Worm (Caenorhabditis elegans) whole organism, L3 larva: Measurements from ENCODE around the gene erd-2.2.

Source experiments
- R02D3.7 ChIP-seq: fragments of 150-350 bp; optimal IDR thresholded peaks from 2 replicates; lab custom pipeline; 2014; ENCODE audit warnings: missing biosample characterization, missing genetic modification characterization
- ZK546.5 ChIP-seq: sonication (generic microtip); optimal IDR thresholded peaks from 2 replicates; lab custom pipeline; 2017; ENCODE audit warnings: missing biosample characterization, missing genetic modification characterization
- aly-2 ChIP-seq: fragments of 150-350 bp; optimal IDR thresholded peaks from 2 replicates; lab custom pipeline; 2014; ENCODE audit warnings: missing biosample characterization, missing genetic modification characterization
- ama-1 ChIP-seq: fragments of 150-350 bp; optimal IDR thresholded peaks from 2 replicates; lab custom pipeline; 2018
- ceh-16 ChIP-seq: sonication (generic microtip); optimal IDR thresholded peaks from 2 replicates; lab custom pipeline; 2017; ENCODE audit warnings: missing biosample characterization, missing genetic modification characterization
- ceh-28 ChIP-seq: fragments of 150-350 bp; optimal IDR thresholded peaks from 2 replicates; lab custom pipeline; 2014; ENCODE audit warnings: missing biosample characterization, missing genetic modification reagents, missing genetic modification characterization
- ceh-82 ChIP-seq: fragments of 150-350 bp; optimal IDR thresholded peaks from 2 replicates; lab custom pipeline; 2014; ENCODE audit warnings: missing biosample characterization, missing genetic modification characterization
- ceh-9 ChIP-seq: sonication (generic microtip); optimal IDR thresholded peaks from 2 replicates; lab custom pipeline; 2018; ENCODE audit warnings: missing biosample characterization, missing genetic modification characterization
- daf-12 ChIP-seq: fragments of 150-350 bp; optimal IDR thresholded peaks from 2 replicates; lab custom pipeline; 2014; ENCODE audit warnings: missing biosample characterization, missing genetic modification reagents, missing genetic modification characterization
- egl-27 ChIP-seq: sonication (generic microtip); optimal IDR thresholded peaks from 4 replicates; lab custom pipeline; 2017; ENCODE audit warnings: missing biosample characterization, missing genetic modification reagents, missing genetic modification characterization
- egl-5 ChIP-seq: fragments of 150-350 bp; optimal IDR thresholded peaks from 2 replicates; lab custom pipeline; 2017; ENCODE audit warnings: missing biosample characterization, missing genetic modification reagents, missing genetic modification characterization, inconsistent platforms
- elt-1 ChIP-seq: fragments of 150-350 bp; optimal IDR thresholded peaks from 2 replicates; lab custom pipeline; 2014; ENCODE audit warnings: missing biosample characterization, missing genetic modification characterization
- elt-2 ChIP-seq: sonication (generic microtip); optimal IDR thresholded peaks from 2 replicates; lab custom pipeline; 2016; ENCODE audit warnings: missing genetic modification reagents, mild to moderate bottlenecking, missing genetic modification characterization, missing compliant biosample characterization
- elt-3 ChIP-seq, 3 experiments: fragments of 150-350 bp in 1 of 3; sonication (generic microtip) in 2 of 3; optimal IDR thresholded peaks; 2 replicates in 2 of 3; 4 replicates in 1 of 3; lab custom pipeline; 2014 to 2017; ENCODE audit warnings: missing biosample characterization in 3 of 3, missing genetic modification characterization in 3 of 3
- eor-1 ChIP-seq, 2 experiments: fragments of 150-350 bp; optimal IDR thresholded peaks; 2 replicates each; lab custom pipeline; 2014 to 2018; ENCODE audit warnings: missing biosample characterization in 2 of 2, missing genetic modification characterization in 2 of 2
- fkh-10 ChIP-seq: sonication (generic microtip); optimal IDR thresholded peaks from 2 replicates; lab custom pipeline; 2017; ENCODE audit warnings: missing biosample characterization, missing genetic modification reagents, missing genetic modification characterization
- fkh-2 ChIP-seq: fragments of 150-350 bp; optimal IDR thresholded peaks from 2 replicates; lab custom pipeline; 2014; ENCODE audit warnings: missing biosample characterization, missing genetic modification reagents, missing genetic modification characterization
- fos-1 ChIP-seq: fragments of 150-350 bp; optimal IDR thresholded peaks from 2 replicates; lab custom pipeline; 2014; ENCODE audit warnings: missing biosample characterization, missing genetic modification characterization
- hmg-11 ChIP-seq: sonication (generic microtip); optimal IDR thresholded peaks from 2 replicates; lab custom pipeline; 2016; ENCODE audit warnings: missing genetic modification characterization, missing compliant biosample characterization
- jun-1 ChIP-seq: fragments of 150-350 bp; optimal IDR thresholded peaks from 2 replicates; lab custom pipeline; 2014; ENCODE audit warnings: missing biosample characterization, missing genetic modification reagents, missing genetic modification characterization
- lin-15B ChIP-seq: fragments of 150-350 bp; optimal IDR thresholded peaks from 2 replicates; lab custom pipeline; 2014; ENCODE audit warnings: missing biosample characterization, missing genetic modification characterization
- lin-39 ChIP-seq: fragments of 150-350 bp; optimal IDR thresholded peaks from 2 replicates; lab custom pipeline; 2018; ENCODE audit warnings: missing biosample characterization, missing genetic modification reagents, missing genetic modification characterization
- lsy-12 ChIP-seq: sonication (generic microtip); optimal IDR thresholded peaks from 2 replicates; lab custom pipeline; 2016; ENCODE audit warnings: mild to moderate bottlenecking, missing genetic modification characterization, missing compliant biosample characterization
- mdl-1 ChIP-seq: fragments of 150-350 bp; optimal IDR thresholded peaks from 2 replicates; lab custom pipeline; 2014; ENCODE audit warnings: missing biosample characterization, missing genetic modification characterization
- mml-1 ChIP-seq: fragments of 150-350 bp; sonication (generic microtip); optimal IDR thresholded peaks from 3 replicates; lab custom pipeline; 2014; ENCODE audit warnings: missing biosample characterization, missing genetic modification characterization
- nfya-1 ChIP-seq: sonication (generic microtip); optimal IDR thresholded peaks from 2 replicates; lab custom pipeline; 2017; ENCODE audit warnings: missing genetic modification characterization, mild to moderate bottlenecking, missing compliant biosample characterization, antibody characterized with exemption, moderate library complexity; ENCODE audit not compliant: insufficient read depth
- nhr-12 ChIP-seq: fragments of 150-350 bp; optimal IDR thresholded peaks from 2 replicates; lab custom pipeline; 2014; ENCODE audit warnings: missing biosample characterization, missing genetic modification characterization
- nhr-23 ChIP-seq: fragments of 150-350 bp; optimal IDR thresholded peaks from 2 replicates; lab custom pipeline; 2014; ENCODE audit warnings: missing biosample characterization, missing genetic modification reagents, missing genetic modification characterization
- nhr-237 ChIP-seq: fragments of 150-350 bp; optimal IDR thresholded peaks from 2 replicates; lab custom pipeline; 2014; ENCODE audit warnings: missing biosample characterization, missing genetic modification characterization
- nhr-25 ChIP-seq: sonication (generic microtip); optimal IDR thresholded peaks from 2 replicates; lab custom pipeline; 2017; ENCODE audit warnings: missing biosample characterization, missing genetic modification characterization
- nhr-28 ChIP-seq: fragments of 150-350 bp; optimal IDR thresholded peaks from 2 replicates; lab custom pipeline; 2014; ENCODE audit warnings: missing biosample characterization, missing genetic modification characterization
- nhr-43 ChIP-seq: sonication (generic microtip); optimal IDR thresholded peaks from 2 replicates; lab custom pipeline; 2016; ENCODE audit warnings: mild to moderate bottlenecking, missing genetic modification characterization, missing compliant biosample characterization; ENCODE audit not compliant: poor library complexity, severe bottlenecking
- nhr-67 ChIP-seq: fragments of 150-350 bp; optimal IDR thresholded peaks from 2 replicates; lab custom pipeline; 2014; ENCODE audit warnings: missing biosample characterization, missing genetic modification characterization
- nhr-76 ChIP-seq: fragments of 150-350 bp; sonication (generic microtip); optimal IDR thresholded peaks from 5 replicates; lab custom pipeline; 2014; ENCODE audit warnings: missing biosample characterization, missing genetic modification characterization
- nhr-77 ChIP-seq: fragments of 150-350 bp; optimal IDR thresholded peaks from 2 replicates; lab custom pipeline; 2014; ENCODE audit warnings: missing biosample characterization, missing genetic modification characterization
- pha-4 ChIP-seq: fragments of 150-350 bp; optimal IDR thresholded peaks from 2 replicates; lab custom pipeline; 2014; ENCODE audit warnings: missing biosample characterization, missing genetic modification reagents, missing genetic modification characterization
- sea-2 ChIP-seq: fragments of 150-350 bp; sonication (generic microtip); optimal IDR thresholded peaks from 4 replicates; lab custom pipeline; 2014; ENCODE audit warnings: missing biosample characterization, missing genetic modification reagents, missing genetic modification characterization
- skn-1 ChIP-seq: fragments of 150-350 bp; optimal IDR thresholded peaks from 2 replicates; lab custom pipeline; 2014; ENCODE audit warnings: missing biosample characterization, missing genetic modification characterization
- snpc-4 ChIP-seq: fragments of 150-350 bp; optimal IDR thresholded peaks from 2 replicates; lab custom pipeline; 2014; ENCODE audit warnings: missing biosample characterization, missing genetic modification characterization
- tbx-2 ChIP-seq: sonication (generic microtip); optimal IDR thresholded peaks from 2 replicates; lab custom pipeline; 2016; ENCODE audit warnings: mild to moderate bottlenecking, missing genetic modification characterization, missing compliant biosample characterization
- unc-39 ChIP-seq: sonication (generic microtip); optimal IDR thresholded peaks from 4 replicates; lab custom pipeline; 2017; ENCODE audit warnings: missing biosample characterization, missing genetic modification characterization
- unc-62 ChIP-seq: fragments of 150-350 bp; sonication (generic microtip); optimal IDR thresholded peaks from 4 replicates; lab custom pipeline; 2014; ENCODE audit warnings: missing biosample characterization, missing genetic modification reagents, missing genetic modification characterization
- zag-1 ChIP-seq: fragments of 150-350 bp; optimal IDR thresholded peaks from 2 replicates; lab custom pipeline; 2014; ENCODE audit warnings: missing biosample characterization, missing genetic modification characterization
- ztf-11 ChIP-seq: fragments of 150-350 bp; optimal IDR thresholded peaks from 2 replicates; lab custom pipeline; 2014; ENCODE audit warnings: missing biosample characterization, missing genetic modification characterization
- ztf-4 ChIP-seq: fragments of 150-350 bp; optimal IDR thresholded peaks from 2 replicates; lab custom pipeline; 2014; ENCODE audit warnings: missing biosample characterization, missing genetic modification characterization

Gene erd-2.2

ce11 chrIII:5934138-5934658, 27.3 kb downstream of the erd-2.2 start:
- peak; percentile 56 for TF ChIP-seq fkh-10 (GFP tag; lab: Kevin White, UChicago)
- TF ChIP-seq lsy-12 (tag; lab: Kevin White, UChicago) = no peak
- peak; percentile 41 for TF ChIP-seq egl-5 (tag; lab: Kevin White, UChicago)
- TF ChIP-seq mdl-1 (tag; lab: Kevin White, UChicago) = no peak

DNA sequence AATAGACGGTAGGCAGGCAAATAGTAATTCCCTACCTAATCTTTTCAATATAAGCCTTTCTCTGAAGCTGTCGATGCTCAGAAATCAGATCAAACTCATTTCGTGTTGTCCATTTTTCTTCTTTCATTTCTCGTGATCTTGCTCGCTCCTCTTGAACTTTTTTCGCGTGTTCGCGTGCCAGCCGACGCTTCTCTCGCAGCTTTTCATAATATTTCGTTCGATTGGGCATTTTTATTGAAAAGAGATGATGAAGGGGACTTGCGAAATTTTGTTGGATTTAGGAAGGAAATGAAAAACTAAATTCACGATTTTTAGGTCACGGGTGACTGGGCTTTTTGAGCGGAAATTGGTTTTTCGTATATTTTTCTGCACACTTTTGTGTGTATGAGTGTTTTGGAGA, 30.1 kb downstream of the erd-2.2 start, which contains the start of gene EGAP1.1:
Gene EGAP1.1 (minus strand): TSS at position 229 of the 400 bp plus-strand sequence.
- TF ChIP-seq nfya-1 (peak; percentile 4), snpc-4 (tag; lab: Kevin White, UChicago) (no peak)

ce11 chrIII:5938013-5938412, 31.2 kb downstream of the erd-2.2 start:
- TF ChIP-seq ama-1 (lab: Kevin White, UChicago) (peak; percentile 15), eor-1 (tag; optimal IDR thresholded peaks at IDR 0.05; lab: Kevin White, UChicago) (peak in 1 of 2 experiments; percentile 54), tbx-2 (peak; percentile 38), daf-12 (tag; lab: Kevin White, UChicago) (no peak), nhr-237 (no peak), ztf-11 (tag; lab: Kevin White, UChicago) (no peak), egl-5 (tag; lab: Kevin White, UChicago) (peak; percentile 38), snpc-4 (tag; lab: Kevin White, UChicago) (peak; percentile 40), nhr-25 (tag; lab: Kevin White, UChicago) (peak; percentile 95), elt-3 (tag; optimal IDR thresholded peaks at IDR 0.05; lab: Kevin White, UChicago) (peak in 1 of 3 experiments; percentile 52), elt-1 (peak; percentile 97), unc-39 (tag; lab: Kevin White, UChicago) (no peak), nhr-76 (tag; lab: Kevin White, UChicago) (no peak), nhr-28 (tag; lab: Kevin White, UChicago) (no peak), sea-2 (GFP tag; lab: Kevin White, UChicago) (no peak), skn-1 (tag; lab: Kevin White, UChicago) (peak; percentile 62), fkh-2 (tag; lab: Kevin White, UChicago) (no peak), ceh-9 (tag; lab: Kevin White, UChicago) (no peak), ceh-28 (tag; lab: Kevin White, UChicago) (peak; percentile 72), R02D3.7 (no peak), hmg-11 (tag; lab: Kevin White, UChicago) (peak; percentile 6), mml-1 (tag; lab: Kevin White, UChicago) (no peak), jun-1 (peak; percentile 21), pha-4 (tag; lab: Kevin White, UChicago) (peak; percentile 52), nhr-77 (tag; lab: Kevin White, UChicago) (no peak), nfya-1 (peak; percentile 83), ceh-82 (tag; lab: Kevin White, UChicago) (no peak), ztf-4 (tag; lab: Kevin White, UChicago) (peak; percentile 14), ceh-16 (tag; lab: Kevin White, UChicago) (peak; percentile 32), elt-2 (tag; lab: Kevin White, UChicago) (peak; percentile 50), zag-1 (tag; lab: Kevin White, UChicago) (no peak), ZK546.5 (tag; lab: Kevin White, UChicago) (no peak), aly-2 (tag; lab: Kevin White, UChicago) (no peak), fkh-10 (GFP tag; lab: Kevin White, UChicago) (no peak), lin-39 (peak; percentile 96), lin-15B (no peak), nhr-43 (tag; lab: Kevin White, UChicago) (peak; percentile 78), nhr-12 (tag; lab: Kevin White, UChicago) (no peak), egl-27 (peak; percentile 73), unc-62 (peak; percentile 93), nhr-23 (tag; lab: Kevin White, UChicago) (peak; percentile 95), nhr-67 (no peak), mdl-1 (tag; lab: Kevin White, UChicago) (peak; percentile 23), fos-1 (tag; lab: Kevin White, UChicago) (peak; percentile 55)
